Worm (Caenorhabditis elegans) whole organism, L2 larva: Measurements from ENCODE around the gene ugt-49.

ENCODE experiments used
- aly-2 ChIP-seq: fragments of 150-350 bp; optimal IDR thresholded peaks from 2 replicates; lab custom pipeline; 2014; ENCODE audit warnings: missing biosample characterization, missing genetic modification characterization
- ceh-82 ChIP-seq: fragments of 150-350 bp; optimal IDR thresholded peaks from 2 replicates; lab custom pipeline; 2014; ENCODE audit warnings: missing biosample characterization, missing genetic modification characterization
- elt-1 ChIP-seq: fragments of 150-350 bp; optimal IDR thresholded peaks from 2 replicates; lab custom pipeline; 2014; ENCODE audit warnings: missing biosample characterization, missing genetic modification characterization
- elt-3 ChIP-seq: sonication (generic microtip); optimal IDR thresholded peaks from 2 replicates; lab custom pipeline; 2017; ENCODE audit warnings: missing biosample characterization, missing genetic modification characterization
- fos-1 ChIP-seq: fragments of 150-350 bp; optimal IDR thresholded peaks from 2 replicates; lab custom pipeline; 2014; ENCODE audit warnings: missing biosample characterization, missing genetic modification characterization
- lsy-2 ChIP-seq, 2 experiments: fragments of 150-350 bp in 1 of 2; sonication (generic microtip) in 1 of 2; optimal IDR thresholded peaks; 2 replicates each; lab custom pipeline; 2014 to 2017; ENCODE audit warnings: missing biosample characterization in 2 of 2, missing genetic modification characterization in 2 of 2
- nhr-11 ChIP-seq: fragments of 150-350 bp; optimal IDR thresholded peaks from 2 replicates; lab custom pipeline; 2014; ENCODE audit warnings: missing biosample characterization, missing genetic modification characterization
- nhr-25 ChIP-seq: fragments of 150-350 bp; sonication (generic microtip); optimal IDR thresholded peaks from 3 replicates; lab custom pipeline; 2014; ENCODE audit warnings: missing biosample characterization, missing genetic modification characterization
- nhr-6 ChIP-seq: fragments of 150-350 bp; optimal IDR thresholded peaks from 2 replicates; lab custom pipeline; 2014; ENCODE audit warnings: missing biosample characterization, missing genetic modification characterization
- sem-4 ChIP-seq: fragments of 150-350 bp; optimal IDR thresholded peaks from 2 replicates; lab custom pipeline; 2014; ENCODE audit warnings: missing biosample characterization, missing genetic modification reagents, missing genetic modification characterization
- snpc-4 ChIP-seq: fragments of 150-350 bp; optimal IDR thresholded peaks from 2 replicates; lab custom pipeline; 2014; ENCODE audit warnings: missing biosample characterization, missing genetic modification characterization
- unc-62 ChIP-seq: fragments of 150-350 bp; optimal IDR thresholded peaks from 2 replicates; lab custom pipeline; 2014; ENCODE audit warnings: missing biosample characterization, missing genetic modification reagents, missing genetic modification characterization
- ztf-11 ChIP-seq: sonication (generic microtip); optimal IDR thresholded peaks from 2 replicates; lab custom pipeline; 2017; ENCODE audit warnings: missing biosample characterization, missing genetic modification characterization
- ztf-4 ChIP-seq: fragments of 150-350 bp; optimal IDR thresholded peaks from 2 replicates; lab custom pipeline; 2014; ENCODE audit warnings: missing biosample characterization, missing genetic modification characterization

- TF ChIP-seq aly-2 (tag; lab: Kevin White, UChicago) (no peak), ceh-82 (tag; lab: Kevin White, UChicago) (no peak), unc-62 (GFP tag; lab: Kevin White, UChicago) (no peak), fos-1 (tag; lab: Kevin White, UChicago) (no peak), nhr-6 (tag; lab: Kevin White, UChicago) (no peak), elt-1 (tag; lab: Kevin White, UChicago) (no peak), nhr-11 (tag; lab: Kevin White, UChicago) (no peak), nhr-25 (tag; lab: Kevin White, UChicago) (no peak), lsy-2 (tag; optimal IDR thresholded peaks at IDR 0.05; lab: Kevin White, UChicago) (no peak), ztf-4 (tag; lab: Kevin White, UChicago) (no peak), sem-4 (tag; lab: Kevin White, UChicago) (no peak), elt-3 (no peak), ztf-11 (tag; lab: Kevin White, UChicago) (no peak), snpc-4 (tag; lab: Kevin White, UChicago) (no peak)
Observed at ce11 chrV:10342904-10343303, 29.2 kb upstream of the ugt-49 start, which contains the start of gene K07C5.3.
